Worm (Caenorhabditis elegans): ENCODE results near the gene pin-2.

Gene pin-2

ce11 chrIV:12793621-12794020 lies at the start of gene pin-2:
Gene pin-2 (plus strand): TSS chrIV:12793847.
- no peak for TF ChIP-seq F52B5.7 (tag; optimal IDR thresholded peaks at IDR 0.05)
- no peak for TF ChIP-seq F10E7.11 (tag; optimal IDR thresholded peaks at IDR 0.05)
- peak; percentile 25 for TF ChIP-seq nhr-80 (tag; optimal IDR thresholded peaks at IDR 0.05)
- no peak for TF ChIP-seq dpff-1 (tag; optimal IDR thresholded peaks at IDR 0.05)

- TF ChIP-seq hsf-1 (GFP tag; IDR thresholded peaks at IDR 0.05) (no peak), nfya-1 (tag; optimal IDR thresholded peaks at IDR 0.05; ENCODE audit: borderline replicate concordance, insufficient read depth) (no peak), ztf-18 (tag; optimal IDR thresholded peaks at IDR 0.05) (no peak), snpc-4 (GFP tag; optimal IDR thresholded peaks at IDR 0.05) (no peak), snpc-4 (tag; optimal IDR thresholded peaks at IDR 0.05) (no peak), ztf-3 (GFP tag; optimal IDR thresholded peaks at IDR 0.05) (no peak), madf-10 (tag; optimal IDR thresholded peaks at IDR 0.05) (no peak), aptf-2 (GFP tag; conservative IDR thresholded peaks at IDR 0.05) (no peak), efl-1 (GFP tag; optimal IDR thresholded peaks at IDR 0.05) (no peak), F10E7.11 (tag; optimal IDR thresholded peaks at IDR 0.05) (no peak), ets-4 (GFP tag; optimal IDR thresholded peaks at IDR 0.05) (no peak), K12H6.12 (tag; optimal IDR thresholded peaks at IDR 0.05) (no peak)
Observed at ce11 chrIV:12744713-12745112, 48.9 kb upstream of the pin-2 start, which contains the start of gene C36H8.1. Gene C36H8.1 (minus strand): TSS chrIV:12744813.

DNA sequence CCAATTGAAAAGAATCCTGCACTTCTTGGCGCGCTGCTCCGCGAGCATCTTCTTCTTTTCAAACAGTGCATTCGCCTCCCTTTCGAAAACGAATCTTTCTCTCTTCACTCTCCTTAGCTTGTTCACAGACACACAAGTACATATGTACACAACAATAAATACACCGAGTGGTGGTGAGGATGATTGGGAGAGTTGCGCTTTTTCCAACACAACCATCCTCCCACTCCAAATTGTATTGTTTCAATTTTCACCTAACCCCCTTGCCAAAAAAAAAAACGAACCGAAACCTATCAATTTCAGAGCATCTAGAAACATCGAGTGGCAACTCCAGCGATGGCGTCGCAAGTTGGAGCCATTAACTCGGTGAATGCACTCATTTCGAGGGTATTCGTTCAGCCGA lies 47.4 kb upstream of the pin-2 start, which contains the start of gene inx-6:
Gene inx-6, plus strand, starts transcription at position 301 of the 400 bp plus-strand sequence.
- no peak for TF ChIP-seq C06A6.2 (GFP tag; conservative IDR thresholded peaks at IDR 0.05)
- TF ChIP-seq athp-1 (tag; optimal IDR thresholded peaks at IDR 0.05) = no peak
- no peak for TF ChIP-seq zim-3 (tag; optimal IDR thresholded peaks at IDR 0.05)
- no peak for TF ChIP-seq ztf-26 (tag; optimal IDR thresholded peaks at IDR 0.05)
- no peak for TF ChIP-seq B0035.1 (tag; optimal IDR thresholded peaks at IDR 0.05)
- no peak for TF ChIP-seq die-1 (tag; optimal IDR thresholded peaks at IDR 0.05)
- TF ChIP-seq nfya-1 (tag; optimal IDR thresholded peaks at IDR 0.05; ENCODE audit: borderline replicate concordance, insufficient read depth) = no peak
- no peak for TF ChIP-seq ceh-40 (GFP tag; IDR thresholded peaks at IDR 0.05)
- TF ChIP-seq lsy-27 (tag; optimal IDR thresholded peaks at IDR 0.05; ENCODE audit: borderline replicate concordance, insufficient read depth) = no peak
- no peak for TF ChIP-seq efl-1 (GFP tag; optimal IDR thresholded peaks at IDR 0.05)

- TF ChIP-seq F52B5.7 (tag; optimal IDR thresholded peaks at IDR 0.05) = no peak
- TF ChIP-seq mcd-1 (GFP tag; IDR thresholded peaks at IDR 0.05) = no peak
- no peak for TF ChIP-seq lsl-1 (GFP tag; optimal IDR thresholded peaks at IDR 0.05)
- no peak for TF ChIP-seq efl-1 (GFP tag; optimal IDR thresholded peaks at IDR 0.05)
- no peak for TF ChIP-seq sdz-38 (tag; optimal IDR thresholded peaks at IDR 0.05)
- TF ChIP-seq nhr-27 (tag; optimal IDR thresholded peaks at IDR 0.05) = no peak
Observed at ce11 chrIV:12748760-12749159, 44.9 kb upstream of the pin-2 start.

ce11 chrIV:12754170-12754569 lies 39.5 kb upstream of the pin-2 start:
- TF ChIP-seq nfyb-1 (GFP tag; IDR thresholded peaks at IDR 0.05) (peak; percentile 82), ama-1 (optimal IDR thresholded peaks at IDR 0.05) (no peak), ama-1 (GFP tag; optimal IDR thresholded peaks at IDR 0.05) (peak in 1 of 2 experiments; percentile 38), bed-1 (GFP tag; IDR thresholded peaks at IDR 0.05) (no peak), lin-26 (GFP tag; IDR thresholded peaks at IDR 0.05) (no peak), him-1 (tag; optimal IDR thresholded peaks at IDR 0.05) (no peak)
